Fruit fly (Drosophila melanogaster) S2 (cell line): ENCODE measurements around the gene CG12375.

Experiments used
- CG8478 ChIP-seq: fragments of >200 bp; optimal IDR thresholded peaks from 2 replicates; lab custom pipeline; 2018
- CTCF ChIP-seq, 2 experiments: fragments of >200 bp; optimal IDR thresholded peaks; 2 replicates each; lab custom pipeline; 2018

The CG12375 gene

dm6 chr2L:8103073-8103472 lies 23.6 kb downstream of the CG12375 start:
- TF ChIP-seq CTCF (optimal IDR thresholded peaks at IDR 0.05; lab: Kevin White, UChicago): no peak
- TF ChIP-seq CG8478 (lab: Kevin White, UChicago): no peak

DNA sequence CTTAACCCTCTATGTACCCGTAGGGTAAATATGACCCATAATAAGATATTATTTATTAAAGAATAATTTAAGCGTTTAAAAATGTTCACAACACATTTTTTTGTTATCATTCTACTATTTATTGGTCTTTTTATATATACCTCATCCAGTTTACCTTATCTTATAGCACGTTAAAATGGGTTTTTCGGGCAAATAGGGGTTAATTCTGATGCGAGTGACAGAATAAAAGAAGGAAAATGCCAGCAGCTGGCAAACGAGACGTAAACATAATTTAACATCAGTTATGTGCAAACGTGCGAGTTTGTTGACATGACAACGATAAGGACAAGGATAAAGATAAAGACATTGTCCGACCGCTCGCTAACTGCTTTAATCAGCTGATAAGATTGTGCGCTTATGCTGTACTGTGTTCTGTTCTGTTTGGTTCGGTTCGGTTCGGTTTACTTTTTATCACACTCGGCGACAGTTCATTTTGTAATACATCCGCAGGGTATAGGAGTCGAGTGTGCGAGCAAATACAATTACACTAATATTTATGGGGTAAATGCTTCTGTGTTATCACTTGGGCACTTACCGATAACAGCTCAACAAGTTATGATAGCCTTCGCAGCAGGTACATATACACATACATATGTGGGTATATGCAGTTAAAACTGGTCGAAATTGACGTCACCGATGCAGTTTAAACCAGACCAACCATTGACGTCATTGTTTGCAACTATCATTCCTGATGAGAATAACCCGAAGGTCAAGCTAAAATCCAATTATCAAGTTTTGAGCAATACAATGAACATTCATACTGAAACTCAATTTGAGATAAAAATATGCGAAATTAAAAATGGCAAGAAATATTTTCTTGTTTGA lies 26.0 kb downstream of the CG12375 start:
- TF ChIP-seq CTCF (optimal IDR thresholded peaks at IDR 0.05; lab: Kevin White, UChicago) (no peak), CG8478 (lab: Kevin White, UChicago) (no peak)

DNA sequence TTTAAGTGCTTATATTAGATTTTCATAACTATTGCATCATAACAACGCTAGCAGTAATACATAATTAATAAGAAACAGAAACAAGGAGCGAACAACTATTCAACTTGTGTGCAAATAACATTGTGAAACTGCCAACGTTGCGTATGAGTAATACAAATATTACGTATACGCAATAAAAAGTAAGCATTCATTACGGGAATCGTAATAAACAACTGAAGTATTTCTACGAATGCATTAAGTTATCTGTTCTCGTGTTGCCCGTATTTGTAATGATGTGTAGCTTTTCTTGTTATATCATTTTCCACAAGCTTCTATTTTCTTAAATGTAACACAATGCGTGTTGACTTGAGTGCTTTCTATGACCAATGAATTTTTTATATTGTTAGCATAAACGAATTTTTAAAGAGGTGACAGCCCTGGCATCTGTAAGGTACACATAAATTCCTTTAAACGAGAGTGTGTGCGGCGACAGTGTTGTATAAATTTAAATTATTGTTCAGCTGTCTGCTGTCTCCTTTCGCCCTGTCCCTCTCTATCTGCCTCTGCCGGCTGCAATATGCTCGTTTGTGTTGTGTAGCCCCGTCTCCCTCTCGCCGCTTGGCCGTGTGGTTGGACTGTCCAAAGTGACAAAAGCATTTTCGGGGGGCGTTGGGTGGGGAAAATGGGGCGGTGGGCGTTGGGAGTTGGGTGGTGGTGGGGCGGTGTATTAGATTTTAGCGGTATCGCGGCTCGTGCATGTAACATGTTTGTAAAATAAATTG lies 26.9 kb downstream of the CG12375 start:
- TF ChIP-seq CTCF (optimal IDR thresholded peaks at IDR 0.05; lab: Kevin White, UChicago) (no peak), CG8478 (lab: Kevin White, UChicago) (no peak)

- TF ChIP-seq CG8478 (lab: Kevin White, UChicago) (no peak), CTCF (optimal IDR thresholded peaks at IDR 0.05; lab: Kevin White, UChicago) (no peak)
Observed at dm6 chr2L:8099050-8099449, 27.6 kb downstream of the CG12375 start.

dm6 chr2L:8097964-8098945 lies 28.4 kb downstream of the CG12375 start:
- TF ChIP-seq CG8478 (lab: Kevin White, UChicago) (no peak), CTCF (optimal IDR thresholded peaks at IDR 0.05; lab: Kevin White, UChicago) (peak in 1 of 2 experiments; percentile 3)

DNA sequence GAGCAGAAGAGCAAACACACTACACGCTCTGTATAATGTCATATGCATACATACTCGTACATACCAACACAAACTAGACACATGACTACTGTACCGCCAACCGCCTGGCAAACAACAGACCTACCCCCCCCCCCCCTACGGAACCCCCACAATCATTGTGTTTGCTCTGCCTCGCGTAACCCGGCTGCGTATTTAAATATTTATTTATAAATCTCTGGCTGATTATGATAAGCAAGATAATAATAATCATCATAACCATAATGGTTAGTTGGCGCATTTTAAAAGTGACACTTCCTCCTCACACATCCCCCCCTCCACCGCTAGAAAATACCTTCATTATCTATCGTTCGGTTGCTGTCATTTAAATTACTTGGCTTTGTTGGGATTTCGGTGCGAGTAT lies 29.2 kb downstream of the CG12375 start:
- no peak for TF ChIP-seq CG8478 (lab: Kevin White, UChicago)
- no peak for TF ChIP-seq CTCF (optimal IDR thresholded peaks at IDR 0.05; lab: Kevin White, UChicago)

dm6 chr2L:8095176-8095575 lies 31.5 kb downstream of the CG12375 start:
- TF ChIP-seq CTCF (optimal IDR thresholded peaks at IDR 0.05; lab: Kevin White, UChicago): no peak

DNA sequence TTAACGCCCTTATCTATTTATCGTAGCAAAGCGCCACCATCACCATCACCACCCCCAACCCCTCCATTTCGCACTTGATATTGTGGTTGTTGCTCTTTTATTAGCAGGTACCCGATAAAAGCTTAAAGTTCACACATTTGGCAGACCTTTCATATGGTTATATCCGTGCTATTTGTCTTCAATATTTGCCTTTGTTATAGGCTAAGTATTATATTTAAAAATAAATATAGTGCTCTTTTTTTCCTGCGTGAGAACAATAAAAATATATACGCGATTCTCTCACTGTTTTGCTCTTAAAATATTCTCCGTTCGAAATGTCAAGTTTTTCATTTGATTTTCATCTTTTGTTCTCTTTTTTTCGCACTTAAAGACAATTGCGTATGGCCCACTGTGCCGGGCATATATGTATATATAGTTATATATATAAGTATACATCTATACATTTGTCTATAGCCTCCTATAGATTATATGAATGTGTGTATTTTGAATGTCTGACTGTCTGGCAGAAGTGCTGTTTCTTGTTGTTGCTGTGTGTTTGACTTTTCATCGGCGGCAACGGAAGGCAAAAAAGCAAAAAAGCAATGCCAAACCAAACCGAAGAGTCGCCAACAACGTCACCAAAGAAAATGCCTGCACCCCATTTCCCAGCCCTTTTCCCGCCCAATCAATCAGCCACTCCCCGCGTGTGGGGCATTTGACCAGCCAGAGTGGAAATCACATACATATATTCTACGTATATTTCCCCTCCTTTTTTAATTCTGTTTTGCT lies 32.4 kb downstream of the CG12375 start:
- TF ChIP-seq CG8478 (lab: Kevin White, UChicago) (no peak), CTCF (optimal IDR thresholded peaks at IDR 0.05; lab: Kevin White, UChicago) (no peak)

- no peak for TF ChIP-seq CTCF (optimal IDR thresholded peaks at IDR 0.05; lab: Kevin White, UChicago)
- no peak for TF ChIP-seq CG8478 (lab: Kevin White, UChicago)
Observed at dm6 chr2L:8093182-8093941, 33.3 kb downstream of the CG12375 start.

- TF ChIP-seq CTCF (optimal IDR thresholded peaks at IDR 0.05; lab: Kevin White, UChicago): no peak
- no peak for TF ChIP-seq CG8478 (lab: Kevin White, UChicago)
Observed at dm6 chr2L:8091908-8092307, 34.8 kb downstream of the CG12375 start.

DNA sequence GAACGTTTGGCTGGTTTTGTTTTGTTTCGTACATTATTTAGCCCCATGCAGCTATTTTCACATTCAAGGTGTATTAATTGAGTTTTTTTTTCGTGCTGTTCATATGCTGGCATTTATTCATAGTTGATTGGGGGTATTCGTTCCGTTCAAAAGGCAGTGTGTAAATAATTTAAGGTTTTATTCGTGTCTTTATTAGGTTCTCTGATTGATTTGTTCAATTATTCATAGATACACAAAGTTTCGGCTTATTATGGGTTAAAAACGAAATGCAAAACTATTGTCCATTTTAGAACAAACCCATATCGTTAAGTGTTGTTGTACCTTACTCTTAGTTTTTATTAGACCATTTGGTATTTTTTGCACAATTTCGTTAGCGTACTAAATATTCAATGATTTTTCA lies 35.3 kb downstream of the CG12375 start:
- TF ChIP-seq CG8478 (lab: Kevin White, UChicago): no peak
- TF ChIP-seq CTCF (optimal IDR thresholded peaks at IDR 0.05; lab: Kevin White, UChicago): no peak

- no peak for TF ChIP-seq CTCF (optimal IDR thresholded peaks at IDR 0.05; lab: Kevin White, UChicago)
- TF ChIP-seq CG8478 (lab: Kevin White, UChicago): no peak
Observed at dm6 chr2L:8088025-8088789, 38.5 kb downstream of the CG12375 start.
